Worm (Caenorhabditis elegans): ENCODE results near the gene gly-14.

DNA sequence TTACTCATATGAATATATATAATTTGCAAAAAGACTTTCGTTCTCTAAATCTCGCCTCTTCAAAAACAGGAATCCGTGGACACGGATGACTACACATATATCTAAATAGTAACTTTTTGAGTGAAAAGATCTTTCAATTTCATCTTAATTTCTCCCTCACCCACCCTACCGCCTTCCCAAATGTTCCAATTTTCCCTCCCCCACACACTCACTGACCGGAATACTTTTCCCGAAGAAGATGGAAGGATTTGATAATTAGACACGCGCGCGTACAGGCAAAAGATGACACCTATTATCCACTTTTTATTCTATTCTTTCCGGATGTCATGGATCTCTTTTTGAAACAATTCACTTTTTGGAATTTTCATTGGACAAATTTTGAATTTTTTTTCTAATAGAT, 12.1 kb downstream of the gly-14 start:
- no peak for TF ChIP-seq ztf-11 (tag; optimal IDR thresholded peaks at IDR 0.05)
- no peak for TF ChIP-seq egl-27 (tag; optimal IDR thresholded peaks at IDR 0.05)
- TF ChIP-seq unc-55 (GFP tag; optimal IDR thresholded peaks at IDR 0.05), result no peak
- TF ChIP-seq mab-5 (tag; optimal IDR thresholded peaks at IDR 0.05), result no peak
- TF ChIP-seq lsy-2 (tag; optimal IDR thresholded peaks at IDR 0.05), result no peak
- no peak for TF ChIP-seq nhr-77 (tag; optimal IDR thresholded peaks at IDR 0.05)
- TF ChIP-seq lin-39 (tag; optimal IDR thresholded peaks at IDR 0.05), result no peak
- no peak for TF ChIP-seq fos-1 (tag; optimal IDR thresholded peaks at IDR 0.05)
- no peak for TF ChIP-seq unc-62 (GFP tag; optimal IDR thresholded peaks at IDR 0.05)
